Worm (Caenorhabditis elegans) whole organism, midembryonic: ENCODE data around the gene T04F8.2.
A peak's percentile ranks its signal among the peaks of the same experiment; 100 is the strongest.

Experiments
- T22C8.4 ChIP-seq: fragments of 200-800 bp; sonication (Bioruptor generic); IDR thresholded peaks from 2 replicates; pipeline ENCODE4 v1.3.6; 2022; ENCODE audit warnings: missing genetic modification characterization, missing compliant biosample characterization
- cog-1 ChIP-seq: sonication (generic microtip); optimal IDR thresholded peaks from 2 replicates; lab custom pipeline; 2016; ENCODE audit warnings: missing genetic modification characterization, missing compliant biosample characterization
- flt-1 ChIP-seq: fragments of 200-800 bp; sonication (Bioruptor generic); IDR thresholded peaks from 2 replicates; pipeline ENCODE4 v1.3.6; 2022; ENCODE audit warnings: missing genetic modification characterization, missing compliant biosample characterization
- klf-2 ChIP-seq: fragments of 200-800 bp; sonication (Bioruptor generic); conservative IDR thresholded peaks from 2 replicates; pipeline ENCODE4 v1.3.6; 2022; ENCODE audit warnings: missing genetic modification reagents, missing genetic modification characterization, missing compliant biosample characterization
- med-1 ChIP-seq: sonication (generic microtip); optimal IDR thresholded peaks from 2 replicates; lab custom pipeline; 2017; ENCODE audit warnings: missing genetic modification characterization, mild to moderate bottlenecking, missing compliant biosample characterization, antibody characterized with exemption, missing genetic modification reagents; ENCODE audit not compliant: insufficient read depth
- ref-1 ChIP-seq: fragments of 200-800 bp; sonication (Bioruptor generic); conservative IDR thresholded peaks from 2 replicates; pipeline ENCODE4 v1.3.6; 2022; ENCODE audit warnings: missing genetic modification reagents, missing genetic modification characterization, missing compliant biosample characterization
- tab-1 ChIP-seq: fragments of 200-800 bp; sonication (Bioruptor generic); IDR thresholded peaks from 2 replicates; pipeline ENCODE4 v1.3.6; 2022; ENCODE audit warnings: missing genetic modification characterization, missing compliant biosample characterization
- ztf-23 ChIP-seq: fragments of 200-800 bp; sonication (Bioruptor generic); IDR thresholded peaks from 2 replicates; pipeline ENCODE4 v1.3.6; 2022; ENCODE audit warnings: missing genetic modification reagents, missing genetic modification characterization, missing compliant biosample characterization
- ztf-29 ChIP-seq: fragments of 200-800 bp; sonication (Bioruptor generic); IDR thresholded peaks from 2 replicates; pipeline ENCODE4 v1.3.6; 2022; ENCODE audit warnings: missing genetic modification reagents, missing genetic modification characterization, missing compliant biosample characterization

Gene T04F8.2

DNA sequence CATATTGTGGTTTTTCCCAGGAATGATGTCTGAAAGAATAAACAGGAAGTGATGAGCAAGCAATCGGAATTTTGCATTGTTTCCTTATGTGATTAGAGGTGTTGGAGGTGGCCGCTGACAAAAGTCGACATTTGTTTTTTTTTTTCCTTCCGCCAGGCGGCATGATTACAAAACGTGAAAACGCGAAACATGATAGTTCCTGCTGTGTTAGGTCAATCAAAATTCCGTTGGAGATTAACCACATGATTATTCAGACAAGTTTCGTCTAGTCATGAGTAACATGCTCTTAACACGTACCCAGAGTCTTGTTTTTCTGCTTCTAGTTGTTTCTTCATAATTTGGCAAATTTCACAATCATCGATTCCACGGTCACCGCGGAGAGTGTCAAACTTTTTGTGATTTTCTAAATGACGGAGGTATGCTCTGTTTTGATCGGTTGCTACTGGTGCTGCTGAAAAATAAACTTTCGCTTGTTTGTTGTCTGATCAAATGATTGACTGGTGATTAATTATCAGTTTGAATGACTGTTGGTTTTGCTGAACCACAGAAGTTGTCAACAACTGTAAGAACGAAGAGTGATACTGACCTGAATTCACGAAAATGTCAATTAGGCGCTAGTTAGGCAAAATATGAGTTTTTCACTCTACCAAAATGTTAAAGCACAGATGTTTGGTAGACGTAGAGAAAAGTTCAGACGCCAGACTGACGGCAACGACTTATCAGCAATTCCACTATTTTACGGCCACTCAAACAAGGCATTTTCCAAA lies 23.0 kb upstream of the T04F8.2 start:
- TF ChIP-seq T22C8.4 (GFP tag; lab: Robert Waterston, UW) = no peak
- TF ChIP-seq cog-1 (tag; lab: Kevin White, UChicago) = no peak
- TF ChIP-seq tab-1 (GFP tag; lab: Robert Waterston, UW) = no peak
- no peak for TF ChIP-seq med-1
- TF ChIP-seq klf-2 (GFP tag; lab: Robert Waterston, UW) = no peak
- no peak for TF ChIP-seq ztf-29
- TF ChIP-seq ref-1 (GFP tag; lab: Robert Waterston, UW) = no peak
- TF ChIP-seq flt-1 (GFP tag; lab: Robert Waterston, UW) = no peak
- TF ChIP-seq ztf-23 (GFP tag; lab: Robert Waterston, UW) = no peak

- no peak for TF ChIP-seq med-1
- no peak for TF ChIP-seq ztf-23 (GFP tag; lab: Robert Waterston, UW)
- TF ChIP-seq T22C8.4 (GFP tag; lab: Robert Waterston, UW) = no peak
- TF ChIP-seq cog-1 (tag; lab: Kevin White, UChicago) = peak; percentile 21
- no peak for TF ChIP-seq flt-1 (GFP tag; lab: Robert Waterston, UW)
- TF ChIP-seq klf-2 (GFP tag; lab: Robert Waterston, UW) = no peak
These were observed 19.2 kb upstream of the T04F8.2 start for ce11 chrX:11675573-11675972.

DNA sequence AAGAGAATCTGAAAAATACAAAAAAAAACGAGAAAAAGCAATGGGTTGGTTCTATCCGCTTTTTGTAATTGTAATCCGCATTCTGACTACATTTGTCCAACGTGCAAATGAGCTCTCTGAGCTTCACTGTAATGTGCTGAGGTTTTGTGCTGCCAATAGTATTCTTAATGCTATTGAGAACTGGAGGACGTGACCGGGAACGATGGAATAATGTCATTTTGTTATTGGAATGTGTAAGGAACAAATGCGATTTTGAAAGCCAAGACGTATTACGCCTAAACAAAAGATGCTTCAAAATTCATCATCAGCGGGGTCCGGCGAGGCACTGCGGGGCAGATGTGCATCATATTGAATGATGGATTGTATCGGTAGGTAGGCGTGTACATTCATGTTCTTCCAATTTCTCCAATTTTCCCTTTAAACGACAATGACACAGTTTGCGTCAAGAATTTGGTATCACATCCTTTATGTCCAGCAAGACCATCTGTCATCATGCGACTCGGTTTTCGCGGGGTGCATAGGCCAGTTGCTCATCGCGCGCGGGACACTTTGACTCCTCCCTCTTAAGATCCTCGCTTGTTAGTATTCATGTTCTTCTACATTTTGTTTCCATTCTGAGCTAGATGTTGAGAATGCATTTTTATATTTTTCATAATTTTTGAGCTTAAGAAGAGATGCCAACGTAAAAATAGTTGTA lies 16.8 kb upstream of the T04F8.2 start:
- TF ChIP-seq cog-1 (tag; lab: Kevin White, UChicago) (no peak), T22C8.4 (GFP tag; lab: Robert Waterston, UW) (no peak), ztf-23 (GFP tag; lab: Robert Waterston, UW) (no peak), klf-2 (GFP tag; lab: Robert Waterston, UW) (no peak), ztf-29 (no peak), ref-1 (GFP tag; lab: Robert Waterston, UW) (no peak), med-1 (no peak), tab-1 (GFP tag; lab: Robert Waterston, UW) (no peak), flt-1 (GFP tag; lab: Robert Waterston, UW) (no peak)

DNA sequence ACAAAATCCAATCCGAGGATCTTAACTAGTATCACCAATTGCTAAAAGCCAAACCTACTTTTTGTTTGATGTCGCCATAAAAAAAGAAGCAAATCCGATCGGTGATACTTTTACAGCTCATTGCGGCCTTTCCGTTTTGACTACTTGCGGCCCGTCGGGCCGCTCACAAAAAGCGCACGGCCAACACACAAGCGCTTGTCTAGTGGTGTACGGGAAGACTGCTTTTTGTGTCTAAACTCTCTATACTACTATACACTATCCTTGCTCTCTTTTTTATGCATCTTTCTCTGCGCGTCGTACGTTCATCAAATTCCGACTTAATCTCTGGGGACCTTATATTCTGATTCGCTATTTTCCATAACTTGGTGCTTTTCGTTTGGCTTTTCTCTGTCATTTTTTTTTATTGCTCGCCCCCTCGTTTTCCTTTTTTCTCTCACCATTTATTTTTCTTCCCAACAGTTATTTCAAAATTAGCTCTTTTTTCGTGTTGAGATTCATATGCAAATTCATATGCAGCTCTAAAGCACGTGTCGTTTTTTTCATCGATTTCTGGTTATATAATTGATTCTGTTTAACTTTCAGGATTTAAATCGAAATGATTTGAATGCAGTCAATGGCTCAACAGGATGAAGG lies 10.3 kb upstream of the T04F8.2 start, which contains the start of gene noca-2:
TSS of gene noca-2 (plus strand) at position 583 of the 633 bp plus-strand sequence.
- no peak for TF ChIP-seq ref-1 (GFP tag; lab: Robert Waterston, UW)
- no peak for TF ChIP-seq med-1
- peak; percentile 46 for TF ChIP-seq cog-1 (tag; lab: Kevin White, UChicago)
- no peak for TF ChIP-seq ztf-23 (GFP tag; lab: Robert Waterston, UW)
- TF ChIP-seq T22C8.4 (GFP tag; lab: Robert Waterston, UW) = no peak

ce11 chrX:11665522-11666017 lies 9.2 kb upstream of the T04F8.2 start:
- no peak for TF ChIP-seq flt-1 (GFP tag; lab: Robert Waterston, UW)
- TF ChIP-seq med-1 = no peak

DNA sequence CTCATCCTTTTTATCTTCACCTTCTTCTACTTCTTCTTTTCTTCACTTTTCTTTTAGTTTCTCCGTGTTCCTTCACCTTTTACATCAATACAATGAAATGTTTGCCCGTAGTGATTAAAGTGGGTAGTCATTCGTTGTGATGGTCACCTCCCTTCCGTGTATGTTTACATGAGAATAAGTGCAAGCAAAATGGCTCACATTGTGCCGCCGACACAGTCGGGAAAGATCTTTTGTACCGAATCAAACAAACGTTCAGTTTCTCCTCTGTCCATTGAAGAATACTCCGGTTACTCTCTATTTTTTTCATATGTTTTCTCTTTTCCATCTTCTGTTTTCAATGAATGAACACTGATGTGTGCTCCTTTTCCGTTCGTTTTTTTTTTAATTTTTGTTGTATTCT lies 7.8 kb upstream of the T04F8.2 start:
- no peak for TF ChIP-seq ref-1 (GFP tag; lab: Robert Waterston, UW)
- TF ChIP-seq T22C8.4 (GFP tag; lab: Robert Waterston, UW) = no peak
- no peak for TF ChIP-seq ztf-23 (GFP tag; lab: Robert Waterston, UW)

DNA sequence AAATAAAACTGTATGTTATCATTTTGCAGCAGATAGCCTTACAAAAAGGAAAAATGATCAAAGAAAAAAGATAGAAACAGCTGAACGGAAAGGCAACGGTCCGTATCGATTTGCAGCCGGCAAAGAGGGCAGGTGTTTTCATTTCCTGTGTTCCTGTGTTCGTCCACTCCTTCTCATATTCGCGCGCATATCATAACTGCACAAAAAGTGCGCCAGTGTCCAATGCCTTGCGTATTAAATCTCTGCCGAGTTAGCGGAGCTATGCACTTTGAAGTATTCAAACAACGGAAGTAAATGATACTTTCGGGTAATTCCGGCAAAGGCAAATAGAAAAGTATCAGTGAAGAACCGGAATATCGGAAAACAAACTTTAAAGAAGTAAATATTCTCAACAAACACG lies 6.2 kb upstream of the T04F8.2 start:
- TF ChIP-seq flt-1 (GFP tag; lab: Robert Waterston, UW) (0 out of 2 replicates have a peak, but pooled peaks have one; percentile 52), cog-1 (tag; lab: Kevin White, UChicago) (peak; percentile 32), med-1 (no peak), tab-1 (GFP tag; lab: Robert Waterston, UW) (no peak)

DNA sequence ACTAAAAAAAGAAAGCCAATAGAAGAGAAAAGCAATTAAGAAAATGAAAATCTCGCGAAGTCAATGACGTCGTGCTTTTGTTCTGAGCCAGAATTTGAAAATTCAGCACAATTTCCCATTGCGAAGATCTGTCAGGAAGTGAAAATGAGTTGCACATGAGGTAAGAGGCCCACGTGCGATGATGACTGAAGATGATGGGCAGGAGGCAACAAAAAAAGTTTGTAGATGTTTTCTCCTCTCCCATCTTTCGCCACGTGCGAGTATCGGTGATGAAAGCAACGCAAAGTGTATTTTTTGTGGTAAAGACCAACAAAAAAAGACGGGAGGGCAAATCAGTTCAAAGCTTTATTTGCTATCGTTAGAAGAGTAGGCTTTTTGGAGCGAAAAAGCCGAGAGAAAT lies 5.7 kb upstream of the T04F8.2 start:
- TF ChIP-seq ztf-29 (no peak), klf-2 (GFP tag; lab: Robert Waterston, UW) (no peak), ref-1 (GFP tag; lab: Robert Waterston, UW) (no peak), ztf-23 (GFP tag; lab: Robert Waterston, UW) (no peak), flt-1 (GFP tag; lab: Robert Waterston, UW) (no peak), T22C8.4 (GFP tag; lab: Robert Waterston, UW) (no peak), tab-1 (GFP tag; lab: Robert Waterston, UW) (no peak), med-1 (no peak), cog-1 (tag; lab: Kevin White, UChicago) (no peak)

- TF ChIP-seq ref-1 (GFP tag; lab: Robert Waterston, UW) = no peak
- no peak for TF ChIP-seq T22C8.4 (GFP tag; lab: Robert Waterston, UW)
- no peak for TF ChIP-seq flt-1 (GFP tag; lab: Robert Waterston, UW)
These were observed 5.3 kb upstream of the T04F8.2 start, which contains the start of gene sfxn-1.5 for ce11 chrX:11661625-11662024. sfxn-1.5 (minus strand) TSS chrX:11661660.

DNA sequence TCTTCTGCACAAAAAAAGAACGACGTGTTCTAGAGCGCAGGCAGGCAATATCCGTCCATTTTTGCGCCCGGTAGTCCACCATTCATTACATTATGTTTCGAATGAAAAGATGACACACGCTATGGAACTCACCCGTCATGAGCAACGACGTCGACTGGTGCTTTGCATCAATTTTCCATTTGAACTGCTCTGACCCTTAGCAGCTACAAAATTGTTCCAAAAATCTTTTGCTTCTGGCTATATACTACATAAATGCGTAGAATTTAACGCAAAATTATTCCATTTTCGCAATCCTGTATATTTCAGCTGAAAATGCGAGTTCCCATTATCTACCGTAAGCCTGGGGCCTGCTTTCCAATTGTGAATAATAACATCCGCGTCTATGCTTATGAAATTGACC lies 2.0 kb upstream of the T04F8.2 start, which contains the start of gene T04F8.3:
TSS of gene T04F8.3 (plus strand) at position 301 of the 400 bp plus-strand sequence.
- TF ChIP-seq cog-1 (tag; lab: Kevin White, UChicago) (no peak), flt-1 (GFP tag; lab: Robert Waterston, UW) (no peak), ztf-23 (GFP tag; lab: Robert Waterston, UW) (no peak), ztf-29 (no peak), klf-2 (GFP tag; lab: Robert Waterston, UW) (no peak), med-1 (no peak), T22C8.4 (GFP tag; lab: Robert Waterston, UW) (no peak), tab-1 (GFP tag; lab: Robert Waterston, UW) (no peak), ref-1 (GFP tag; lab: Robert Waterston, UW) (no peak)
